Fruit fly (Drosophila melanogaster) Kc167 (cell line): ENCODE results near the gene Phae2.

Source experiments
- h ChIP-seq: fragments of >200 bp; optimal IDR thresholded peaks from 3 replicates; lab custom pipeline; 2018; ENCODE audit warnings: missing external identifiers
- insv ChIP-seq: fragments of >200 bp; optimal IDR thresholded peaks from 3 replicates; lab custom pipeline; 2018; ENCODE audit warnings: missing external identifiers

DNA sequence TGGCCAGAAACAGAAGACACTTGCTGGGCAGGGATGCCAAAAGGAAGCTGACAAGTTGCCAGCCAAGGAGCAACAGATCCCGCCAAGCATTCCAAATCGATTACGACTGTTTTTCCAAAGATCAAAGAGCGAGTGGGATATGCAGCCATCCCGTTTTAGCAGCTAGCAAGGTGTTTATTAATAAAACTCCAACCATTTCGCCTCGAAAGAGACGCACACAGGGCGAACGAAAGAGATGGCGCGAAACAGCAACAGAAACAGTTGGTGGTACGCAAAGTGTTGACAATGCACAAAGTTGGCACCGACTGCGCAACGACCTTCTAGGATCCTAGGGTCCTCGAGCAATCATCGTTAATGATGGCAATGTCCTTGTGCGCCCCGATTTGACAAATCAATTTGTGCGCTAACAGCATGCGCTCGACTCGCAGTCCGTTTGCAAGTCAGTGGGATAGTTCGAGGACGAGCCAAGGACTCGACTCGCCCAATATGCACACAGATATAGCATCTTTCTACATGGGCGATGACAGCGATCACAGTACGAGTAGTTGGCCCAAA, 31.0 kb upstream of the Phae2 start:
- TF ChIP-seq insv (lab: Kevin White, UChicago) (no peak), h (lab: Kevin White, UChicago) (no peak)
